Fruit fly (Drosophila melanogaster) whole organism, embryonic: ENCODE results near the gene dib.

Experiments
- Aef1 ChIP-seq: fragments of 200-800 bp; sonication (Bioruptor generic); IDR thresholded peaks from 3 replicates; pipeline ENCODE4 v1.3.6; 2022; ENCODE audit warnings: missing biosample characterization, missing genetic modification characterization
- CG10979 ChIP-seq: fragments of 200-800 bp; sonication (Bioruptor generic); optimal IDR thresholded peaks from 2 replicates; lab custom pipeline; 2018; ENCODE audit warnings: missing biosample characterization, mild to moderate bottlenecking, missing genetic modification characterization, moderate library complexity
- CG12391 ChIP-seq: fragments of 200-800 bp; sonication (Bioruptor generic); optimal IDR thresholded peaks from 3 replicates; lab custom pipeline; 2018; ENCODE audit warnings: missing biosample characterization, mild to moderate bottlenecking, missing genetic modification characterization, moderate library complexity
- CG15269 ChIP-seq: fragments of 200-800 bp; sonication (Bioruptor generic); optimal IDR thresholded peaks from 2 replicates; lab custom pipeline; 2018; ENCODE audit warnings: missing biosample characterization, mild to moderate bottlenecking, missing genetic modification characterization, moderate library complexity
- CG1529 ChIP-seq: fragments of 200-800 bp; sonication (Bioruptor generic); optimal IDR thresholded peaks from 3 replicates; lab custom pipeline; 2018; ENCODE audit warnings: missing biosample characterization, missing genetic modification characterization
- CG16813 ChIP-seq: fragments of 200-800 bp; sonication (Bioruptor generic); IDR thresholded peaks from 3 replicates; pipeline ENCODE4 v1.3.6; 2022; ENCODE audit warnings: missing biosample characterization, missing genetic modification characterization; ENCODE audit not compliant: partially characterized antibody
- CG18599 ChIP-seq: fragments of 200-800 bp; sonication (Bioruptor generic); optimal IDR thresholded peaks from 3 replicates; lab custom pipeline; 2017; ENCODE audit warnings: missing biosample characterization, missing genetic modification characterization, mild to moderate bottlenecking, moderate library complexity, missing genetic modification reagents
- CG2116 ChIP-seq: fragments of 200-800 bp; sonication (Bioruptor generic); optimal IDR thresholded peaks from 3 replicates; lab custom pipeline; 2018; ENCODE audit warnings: missing biosample characterization, mild to moderate bottlenecking, missing genetic modification characterization
- CG2889 ChIP-seq: fragments of 200-800 bp; sonication (Bioruptor generic); IDR thresholded peaks from 3 replicates; pipeline ENCODE4 v1.3.6; 2022; ENCODE audit warnings: missing biosample characterization, missing genetic modification characterization
- CG3281 ChIP-seq: fragments of 200-800 bp; sonication (Bioruptor generic); optimal IDR thresholded peaks from 3 replicates; lab custom pipeline; 2017; ENCODE audit warnings: missing biosample characterization, mild to moderate bottlenecking, missing genetic modification characterization
- CG34376 ChIP-seq: fragments of 200-800 bp; sonication (Bioruptor generic); optimal IDR thresholded peaks from 2 replicates; lab custom pipeline; 2018; ENCODE audit warnings: missing biosample characterization, mild to moderate bottlenecking, missing genetic modification characterization
- CG3726 ChIP-seq: fragments of 200-800 bp; sonication (Bioruptor generic); IDR thresholded peaks from 3 replicates; pipeline ENCODE4, ENCODE4 v1.3.6; 2022; ENCODE audit warnings: missing biosample characterization, missing genetic modification characterization
- CG4282 ChIP-seq: fragments of 200-800 bp; sonication (Bioruptor generic); optimal IDR thresholded peaks from 2 replicates; lab custom pipeline; 2016; ENCODE audit warnings: missing biosample characterization, missing genetic modification characterization
- CG6854 ChIP-seq: fragments of 200-800 bp; sonication (Bioruptor generic); optimal IDR thresholded peaks from 3 replicates; lab custom pipeline; 2017; ENCODE audit warnings: missing biosample characterization, mild to moderate bottlenecking, missing genetic modification characterization
- CG7271 ChIP-seq: fragments of 200-800 bp; sonication (Bioruptor generic); optimal IDR thresholded peaks from 2 replicates; lab custom pipeline; 2018; ENCODE audit warnings: missing biosample characterization, mild to moderate bottlenecking, missing genetic modification characterization, moderate library complexity
- CG7963 ChIP-seq: fragments of 200-800 bp; sonication (Bioruptor generic); IDR thresholded peaks from 3 replicates; pipeline ENCODE4 v1.3.6; 2022; ENCODE audit warnings: missing biosample characterization, missing genetic modification characterization; ENCODE audit not compliant: partially characterized antibody
- CG8924 ChIP-seq: fragments of 200-800 bp; optimal IDR thresholded peaks from 3 replicates; lab custom pipeline; 2019; ENCODE audit warnings: missing biosample characterization, mild to moderate bottlenecking, missing genetic modification characterization, moderate library complexity
- Ets65A ChIP-seq: fragments of 200-800 bp; sonication (Bioruptor generic); peaks from one replicate; lab custom pipeline; 2016; ENCODE audit warnings: missing biosample characterization, missing genetic modification characterization
- HLH3B ChIP-seq: fragments of 200-800 bp; sonication (Bioruptor generic); IDR thresholded peaks from 2 replicates; pipeline ENCODE4 v1.3.6; 2022; ENCODE audit warnings: missing biosample characterization, missing genetic modification characterization
- HLHmδ ChIP-seq: fragments of 200-800 bp; sonication (Bioruptor generic); optimal IDR thresholded peaks from 2 replicates; lab custom pipeline; 2018; ENCODE audit warnings: missing biosample characterization, mild to moderate bottlenecking, missing genetic modification characterization, moderate library complexity
- Hr39 ChIP-seq: fragments of >200 bp; optimal IDR thresholded peaks from 2 replicates; lab custom pipeline; 2017
- Lhr ChIP-seq: fragments of 200-800 bp; sonication (Bioruptor generic); optimal IDR thresholded peaks from 3 replicates; lab custom pipeline; 2017; ENCODE audit warnings: mild to moderate bottlenecking, missing biosample characterization, missing genetic modification reagents, missing genetic modification characterization
- Mes4 ChIP-seq: fragments of 200-800 bp; sonication (Bioruptor generic); optimal IDR thresholded peaks from 2 replicates; lab custom pipeline; 2016; ENCODE audit warnings: missing biosample characterization, missing genetic modification characterization
- Myb ChIP-seq: fragments of 200-800 bp; sonication (Bioruptor generic); optimal IDR thresholded peaks from 2 replicates; lab custom pipeline; 2016; ENCODE audit warnings: missing biosample characterization, missing genetic modification characterization
- NC2α ChIP-seq: fragments of 200-800 bp; sonication (Bioruptor generic); optimal IDR thresholded peaks from 2 replicates; lab custom pipeline; 2016; ENCODE audit warnings: missing biosample characterization, missing genetic modification characterization
- NK7.1 ChIP-seq: fragments of 200-800 bp; sonication (Bioruptor generic); optimal IDR thresholded peaks from 3 replicates; lab custom pipeline; 2016; ENCODE audit warnings: missing biosample characterization, missing genetic modification characterization
- NfI ChIP-seq: fragments of 200-800 bp; sonication (Bioruptor generic); optimal IDR thresholded peaks from 3 replicates; lab custom pipeline; 2018; ENCODE audit warnings: missing biosample characterization, mild to moderate bottlenecking, missing genetic modification characterization, moderate library complexity
- Stat92E ChIP-seq, 3 experiments: fragments of >200 bp in 2 of 3; fragments of 200-800 bp in 1 of 3; sonication (Bioruptor generic) in 1 of 3; optimal IDR thresholded peaks; 2 replicates each; lab custom pipeline; 2017 to 2019; ENCODE audit warnings: missing biosample characterization in 3 of 3, missing genetic modification characterization in 3 of 3, mild to moderate bottlenecking in 1 of 3, moderate library complexity in 1 of 3
- Usf ChIP-seq: fragments of 200-800 bp; sonication (Bioruptor generic); optimal IDR thresholded peaks from 2 replicates; lab custom pipeline; 2017; ENCODE audit warnings: missing genotype, missing biosample characterization, missing genetic modification characterization
- Xbp1 ChIP-seq: fragments of 200-800 bp; sonication (Bioruptor generic); optimal IDR thresholded peaks from 3 replicates; lab custom pipeline; 2016; ENCODE audit warnings: missing biosample characterization, mild to moderate bottlenecking, missing genetic modification characterization
- chn ChIP-seq: fragments of 200-800 bp; sonication (Bioruptor generic); optimal IDR thresholded peaks from 2 replicates; lab custom pipeline; 2016; ENCODE audit warnings: missing biosample characterization, missing genetic modification characterization
- ci ChIP-seq: fragments of 200-800 bp; sonication (Bioruptor generic); IDR thresholded peaks from 3 replicates; pipeline ENCODE4 v1.3.6; 2022; ENCODE audit warnings: missing biosample characterization, missing genetic modification characterization
- crol ChIP-seq: fragments of 200-800 bp; sonication (Bioruptor generic); IDR thresholded peaks from 2 replicates; pipeline ENCODE4 v1.3.6; 2022; ENCODE audit warnings: missing biosample characterization, missing genetic modification characterization
- emc ChIP-seq: fragments of 200-800 bp; sonication (Bioruptor generic); optimal IDR thresholded peaks from 2 replicates; lab custom pipeline; 2016; ENCODE audit warnings: missing biosample characterization, missing genetic modification characterization
- fd102C ChIP-seq: fragments of 200-800 bp; sonication (Bioruptor generic); optimal IDR thresholded peaks from 2 replicates; lab custom pipeline; 2018; ENCODE audit warnings: missing biosample characterization, mild to moderate bottlenecking, missing genetic modification characterization, moderate library complexity
- fu2 ChIP-seq: fragments of 200-800 bp; sonication (Bioruptor generic); optimal IDR thresholded peaks from 2 replicates; lab custom pipeline; 2016; ENCODE audit warnings: missing biosample characterization, missing genetic modification characterization
- gcm2 ChIP-seq: fragments of 200-800 bp; sonication (Bioruptor generic); optimal IDR thresholded peaks from 2 replicates; lab custom pipeline; 2016; ENCODE audit warnings: missing biosample characterization, missing genetic modification characterization
- hth ChIP-seq: fragments of >200 bp; optimal IDR thresholded peaks from 2 replicates; lab custom pipeline; 2017; ENCODE audit warnings: inconsistent platforms
- ken ChIP-seq: fragments of 200-800 bp; sonication (Bioruptor generic); IDR thresholded peaks from 3 replicates; pipeline ENCODE4 v1.3.6; 2022; ENCODE audit warnings: missing biosample characterization, missing genetic modification characterization
- lola ChIP-seq, 3 experiments: fragments of >200 bp in 2 of 3; fragments of 200-800 bp in 1 of 3; sonication (Bioruptor generic) in 1 of 3; optimal IDR thresholded peaks; 2 replicates each; lab custom pipeline; 2017 to 2019; ENCODE audit warnings: missing biosample characterization in 3 of 3, missing genetic modification characterization in 3 of 3, mild to moderate bottlenecking in 1 of 3, moderate library complexity in 1 of 3
- prd ChIP-seq, 3 experiments: fragments of >200 bp in 2 of 3; fragments of 200-800 bp in 1 of 3; sonication (Bioruptor generic) in 1 of 3; optimal IDR thresholded peaks in 2 of 3; IDR thresholded peaks in 1 of 3; 2 replicates in 2 of 3; 3 replicates in 1 of 3; pipeline versions ENCODE4 v1.3.6 to Lab custom; 2017 to 2022; ENCODE audit warnings: missing biosample characterization in 1 of 3, missing genetic modification characterization in 1 of 3
- pum ChIP-seq: fragments of 200-800 bp; sonication (Bioruptor generic); optimal IDR thresholded peaks from 2 replicates; lab custom pipeline; 2016; ENCODE audit warnings: missing biosample characterization, missing genetic modification characterization
- sc ChIP-seq, 3 experiments: fragments of >200 bp in 2 of 3; fragments of 200-800 bp in 1 of 3; sonication (Bioruptor generic) in 1 of 3; optimal IDR thresholded peaks; 2 replicates in 2 of 3; 3 replicates in 1 of 3; lab custom pipeline; 2017; ENCODE audit warnings: mild to moderate bottlenecking in 1 of 3, missing biosample characterization in 1 of 3, missing genetic modification characterization in 1 of 3, missing genetic modification reagents in 1 of 3
- sd ChIP-seq: fragments of 200-800 bp; sonication (Bioruptor generic); optimal IDR thresholded peaks from 3 replicates; lab custom pipeline; 2018; ENCODE audit warnings: missing biosample characterization, mild to moderate bottlenecking, missing genetic modification characterization, moderate library complexity
- seq ChIP-seq: fragments of 200-800 bp; sonication (Bioruptor generic); IDR thresholded peaks from 2 replicates; pipeline ENCODE4 v1.3.6; 2022; ENCODE audit warnings: missing biosample characterization, missing genetic modification characterization
- sqz ChIP-seq: fragments of 200-800 bp; sonication (Bioruptor generic); optimal IDR thresholded peaks from 3 replicates; lab custom pipeline; 2018; ENCODE audit warnings: missing biosample characterization, mild to moderate bottlenecking, missing genetic modification characterization
- sr ChIP-seq: fragments of 200-800 bp; sonication (Bioruptor generic); IDR thresholded peaks from 3 replicates; pipeline ENCODE4 v1.3.6; 2022; ENCODE audit warnings: missing biosample characterization, missing genetic modification characterization
- toy ChIP-seq: fragments of 200-800 bp; sonication (Bioruptor generic); IDR thresholded peaks from 2 replicates; pipeline ENCODE4 v1.3.6; 2022; ENCODE audit warnings: missing biosample characterization, missing genetic modification characterization
- tup ChIP-seq: fragments of 200-800 bp; sonication (Bioruptor generic); optimal IDR thresholded peaks from 2 replicates; lab custom pipeline; 2016; ENCODE audit warnings: missing biosample characterization, mild to moderate bottlenecking, missing genetic modification characterization, moderate library complexity

The dib gene

DNA sequence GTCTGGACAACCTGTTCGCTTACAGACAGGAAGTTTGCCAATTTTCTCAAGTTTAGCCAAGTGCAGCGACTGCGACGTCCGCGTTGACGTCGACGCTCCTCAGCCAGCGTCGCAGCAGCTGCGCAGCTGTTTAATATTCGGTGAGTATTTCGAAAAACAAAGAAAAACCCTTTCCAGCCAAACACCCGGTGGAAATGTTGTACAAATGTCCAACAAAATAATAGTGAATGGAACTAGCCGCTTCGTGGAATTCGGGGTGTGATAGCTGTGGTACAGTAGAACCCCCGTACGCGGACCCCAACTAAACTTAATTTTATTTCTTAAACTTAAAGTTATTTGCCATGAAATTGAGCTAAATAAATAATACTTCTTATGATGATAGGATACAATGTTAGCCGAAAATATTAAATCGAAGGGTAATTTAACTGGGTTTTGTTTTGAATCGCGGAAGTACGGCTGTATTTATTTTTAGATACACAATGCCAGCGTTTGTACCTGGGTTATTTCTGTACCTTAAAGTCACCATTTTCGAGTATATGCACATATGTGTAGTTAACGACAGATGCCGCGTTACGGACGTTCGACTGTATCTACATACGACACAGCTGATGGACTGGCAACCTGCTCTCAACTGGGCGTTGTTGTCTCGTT, 46.9 kb downstream of the dib start (continued):
- TF ChIP-seq CG7963 (no peak), sc (optimal IDR thresholded peaks at IDR 0.05; lab: Kevin White, UChicago) (no peak), sc (GFP tag; optimal IDR thresholded peaks at IDR 0.05; lab: Kevin White, UChicago) (peak; percentile 59), CG2889 (no peak), pum (GFP tag; lab: Kevin White, UChicago) (peak; percentile 62), crol (GFP tag; lab: Robert Waterston, UW) (no peak), Xbp1 (peak; percentile 72), Stat92E (GFP tag; optimal IDR thresholded peaks at IDR 0.05; lab: Kevin White, UChicago) (peak in 1 of 3 experiments; percentile 89), Myb (GFP tag; lab: Kevin White, UChicago) (peak; percentile 7), HLHmδ (GFP tag; lab: Kevin White, UChicago) (no peak), fu2 (no peak), CG6854 (GFP tag; lab: Kevin White, UChicago) (peak; percentile 5), tup (peak; percentile 9), chn (peak; percentile 58), emc (GFP tag; lab: Kevin White, UChicago) (no peak), Ets65A (GFP tag; lab: Kevin White, UChicago) (peak; percentile 69), CG16813 (GFP tag; lab: Robert Waterston, UW) (no peak), CG1529 (GFP tag; lab: Kevin White, UChicago) (peak; percentile 62), CG4282 (GFP tag; lab: Kevin White, UChicago) (no peak), gcm2 (no peak), toy (no peak), ken (GFP tag; lab: Robert Waterston, UW) (peak; percentile 51; the same call in 1 of the 3 replicates), lola (GFP tag; optimal IDR thresholded peaks at IDR 0.05; lab: Kevin White, UChicago) (peak in 1 of 3 experiments; percentile 80), seq (GFP tag; lab: Robert Waterston, UW) (0 out of 2 replicates have a peak, but pooled peaks have one; percentile 30), CG10979 (tag; lab: Kevin White, UChicago) (peak; percentile 84), fd102C (GFP tag; lab: Kevin White, UChicago) (no peak), NC2α (GFP tag; lab: Kevin White, UChicago) (peak; percentile 38), Mes4 (GFP tag; lab: Kevin White, UChicago) (peak; percentile 11), Lhr (peak; percentile 37), sd (tag; lab: Kevin White, UChicago) (peak; percentile 81), CG7271 (tag; lab: Kevin White, UChicago) (peak; percentile 7), CG3281 (peak; percentile 77), prd (optimal IDR thresholded peaks at IDR 0.05; lab: Kevin White, UChicago) (no peak), prd (GFP tag; IDR thresholded peaks at IDR 0.05; lab: Robert Waterston, UW) (peak; percentile 71), NfI (peak; percentile 54), CG18599 (GFP tag; lab: Kevin White, UChicago) (peak; percentile 74), CG8924 (tag; lab: Kevin White, UChicago) (peak; percentile 84), ci (GFP tag; lab: Robert Waterston, UW) (peak; percentile 78), hth (no peak), CG34376 (GFP tag; lab: Kevin White, UChicago) (peak; percentile 22), CG2116 (GFP tag; lab: Kevin White, UChicago) (peak; percentile 23), CG3726 (GFP tag; lab: Robert Waterston, UW) (no peak), HLH3B (GFP tag; lab: Robert Waterston, UW) (peak; percentile 21; the same call in 1 of the 2 replicates), Aef1 (peak; percentile 46), CG15269 (tag; lab: Kevin White, UChicago) (peak; percentile 85), Usf (GFP tag; lab: Kevin White, UChicago) (peak; percentile 72), CG12391 (tag; lab: Kevin White, UChicago) (peak; percentile 81), sr (GFP tag; lab: Robert Waterston, UW) (no peak), sqz (GFP tag; lab: Kevin White, UChicago) (peak; percentile 57), Hr39 (no peak), NK7.1 (GFP tag; lab: Kevin White, UChicago) (peak; percentile 70)
